Fruit fly (Drosophila melanogaster) whole organism, adult: ENCODE measurements around the gene Smvt.

Source experiments
- CG7101 ChIP-seq: fragments of 200-800 bp; sonication (Bioruptor generic); optimal IDR thresholded peaks from 2 replicates; lab custom pipeline; 2018; ENCODE audit warnings: missing biosample characterization, mild to moderate bottlenecking, missing genetic modification characterization, moderate library complexity
- Clk ChIP-seq: fragments of 200-800 bp; sonication (Bioruptor generic); optimal IDR thresholded peaks from 2 replicates; lab custom pipeline; 2017; ENCODE audit warnings: missing biosample characterization, missing genetic modification characterization
- Hr96 ChIP-seq: fragments of 200-800 bp; sonication (Bioruptor generic); optimal IDR thresholded peaks from 2 replicates; lab custom pipeline; 2016; ENCODE audit warnings: missing biosample characterization, missing genetic modification characterization

- peak; percentile 40 for TF ChIP-seq Clk (GFP tag; lab: Kevin White, UChicago)
- peak; percentile 24 for TF ChIP-seq CG7101 (tag; lab: Kevin White, UChicago)
- no peak for TF ChIP-seq Hr96 (GFP tag; lab: Kevin White, UChicago)
Observed at dm6 chr3R:31810073-31810530, 48.7 kb upstream of the Smvt start, which contains the start of gene Rift.
